Worm (Caenorhabditis elegans) whole organism, mixed stage, embryonic: Measurements from ENCODE around the gene frm-10.
A peak's percentile ranks its signal among the peaks of the same experiment; 100 is the strongest.

ENCODE experiments used
- M03D4.4 ChIP-seq: sonication (generic microtip); optimal IDR thresholded peaks from 2 replicates; lab custom pipeline; 2017; ENCODE audit warnings: mild to moderate bottlenecking, missing genetic modification characterization, missing compliant biosample characterization
- bed-3 ChIP-seq: fragments of 200-800 bp; sonication (Bioruptor generic); optimal IDR thresholded peaks from 3 replicates; lab custom pipeline; 2018; ENCODE audit warnings: mild to moderate bottlenecking, missing genetic modification characterization, moderate library complexity, missing compliant biosample characterization
- blmp-1 ChIP-seq: fragments of 150-350 bp; optimal IDR thresholded peaks from 2 replicates; lab custom pipeline; 2014; ENCODE audit warnings: missing biosample characterization, missing genetic modification characterization
- ceh-39 ChIP-seq: fragments of 150-350 bp; optimal IDR thresholded peaks from 2 replicates; lab custom pipeline; 2014; ENCODE audit warnings: missing biosample characterization, missing genetic modification characterization
- ceh-43 ChIP-seq: fragments of 200-800 bp; sonication (Bioruptor generic); optimal IDR thresholded peaks from 2 replicates; lab custom pipeline; 2018; ENCODE audit warnings: mild to moderate bottlenecking, missing genetic modification characterization, moderate library complexity, missing compliant biosample characterization
- ceh-83 ChIP-seq: fragments of 200-800 bp; sonication (Bioruptor generic); optimal IDR thresholded peaks from 2 replicates; lab custom pipeline; 2018; ENCODE audit warnings: mild to moderate bottlenecking, missing genetic modification characterization, missing compliant biosample characterization
- ces-1 ChIP-seq: fragments of 150-350 bp; optimal IDR thresholded peaks from 2 replicates; lab custom pipeline; 2014; ENCODE audit warnings: missing biosample characterization, missing genetic modification reagents, missing genetic modification characterization
- cnd-1 ChIP-seq: fragments of 200-800 bp; sonication (Bioruptor generic); optimal IDR thresholded peaks from 2 replicates; lab custom pipeline; 2018; ENCODE audit warnings: mild to moderate bottlenecking, missing genetic modification characterization, missing compliant biosample characterization
- drap-1 ChIP-seq: fragments of 200-800 bp; sonication (Bioruptor generic); optimal IDR thresholded peaks from 3 replicates; lab custom pipeline; 2018; ENCODE audit warnings: mild to moderate bottlenecking, missing genetic modification characterization, missing compliant biosample characterization
- elt-1 ChIP-seq: sonication (generic microtip); optimal IDR thresholded peaks from 2 replicates; lab custom pipeline; 2017; ENCODE audit warnings: missing genetic modification characterization, mild to moderate bottlenecking, missing compliant biosample characterization, antibody characterized with exemption, moderate library complexity, borderline replicate concordance; ENCODE audit not compliant: insufficient read depth
- elt-3 ChIP-seq: fragments of 150-350 bp; optimal IDR thresholded peaks from 2 replicates; lab custom pipeline; 2014; ENCODE audit warnings: missing biosample characterization, missing genetic modification characterization
- flh-1 ChIP-seq: fragments of 200-800 bp; sonication (Bioruptor generic); optimal IDR thresholded peaks from 2 replicates; lab custom pipeline; 2018; ENCODE audit warnings: mild to moderate bottlenecking, missing genetic modification characterization, moderate library complexity, missing compliant biosample characterization
- ham-2 ChIP-seq: fragments of 200-800 bp; sonication (Bioruptor generic); optimal IDR thresholded peaks from 2 replicates; lab custom pipeline; 2018; ENCODE audit warnings: mild to moderate bottlenecking, missing genetic modification characterization, missing compliant biosample characterization
- hlh-1 ChIP-seq: fragments of 150-350 bp; optimal IDR thresholded peaks from 2 replicates; lab custom pipeline; 2014; ENCODE audit warnings: missing biosample characterization, missing genetic modification reagents, missing genetic modification characterization
- lin-13 ChIP-seq: fragments of 150-350 bp; optimal IDR thresholded peaks from 2 replicates; lab custom pipeline; 2014; ENCODE audit warnings: missing biosample characterization, missing genetic modification characterization
- lin-32 ChIP-seq: fragments of 200-800 bp; sonication (Bioruptor generic); optimal IDR thresholded peaks from 2 replicates; lab custom pipeline; 2018; ENCODE audit warnings: mild to moderate bottlenecking, missing genetic modification characterization, missing compliant biosample characterization
- lsy-2 ChIP-seq: fragments of 150-350 bp; optimal IDR thresholded peaks from 2 replicates; lab custom pipeline; 2014; ENCODE audit warnings: missing biosample characterization, missing genetic modification characterization
- mab-5 ChIP-seq: fragments of 150-350 bp; optimal IDR thresholded peaks from 2 replicates; lab custom pipeline; 2014; ENCODE audit warnings: missing biosample characterization, missing genetic modification characterization
- mep-1 ChIP-seq: fragments of 150-350 bp; optimal IDR thresholded peaks from 2 replicates; lab custom pipeline; 2017; ENCODE audit warnings: missing biosample characterization, missing genetic modification reagents, missing genetic modification characterization, inconsistent platforms
- mls-2 ChIP-seq: sonication (generic microtip); optimal IDR thresholded peaks from 2 replicates; lab custom pipeline; 2016; ENCODE audit warnings: mild to moderate bottlenecking, missing genetic modification characterization, moderate library complexity, missing compliant biosample characterization
- nhr-12 ChIP-seq: fragments of 150-350 bp; optimal IDR thresholded peaks from 2 replicates; lab custom pipeline; 2014; ENCODE audit warnings: missing biosample characterization, missing genetic modification characterization
- nhr-2 ChIP-seq: fragments of 150-350 bp; optimal IDR thresholded peaks from 2 replicates; lab custom pipeline; 2014; ENCODE audit warnings: missing biosample characterization, missing genetic modification characterization
- nhr-237 ChIP-seq: fragments of 150-350 bp; optimal IDR thresholded peaks from 2 replicates; lab custom pipeline; 2014; ENCODE audit warnings: missing biosample characterization, missing genetic modification characterization
- nhr-28 ChIP-seq: fragments of 150-350 bp; optimal IDR thresholded peaks from 2 replicates; lab custom pipeline; 2014; ENCODE audit warnings: missing biosample characterization, missing genetic modification characterization
- nhr-76 ChIP-seq: sonication (generic microtip); optimal IDR thresholded peaks from 2 replicates; lab custom pipeline; 2017; ENCODE audit warnings: missing biosample characterization, missing genetic modification characterization
- sem-2 ChIP-seq: fragments of 200-800 bp; sonication (Bioruptor generic); optimal IDR thresholded peaks from 2 replicates; lab custom pipeline; 2018; ENCODE audit warnings: mild to moderate bottlenecking, missing genetic modification characterization, missing compliant biosample characterization
- snpc-4 ChIP-seq: fragments of 150-350 bp; optimal IDR thresholded peaks from 2 replicates; lab custom pipeline; 2014; ENCODE audit warnings: missing biosample characterization, missing genetic modification characterization
- sptf-1 ChIP-seq: sonication (generic microtip); optimal IDR thresholded peaks from 2 replicates; lab custom pipeline; 2017; ENCODE audit warnings: mild to moderate bottlenecking, missing genetic modification characterization, moderate library complexity, missing compliant biosample characterization
- unc-120 ChIP-seq: sonication (generic microtip); optimal IDR thresholded peaks from 2 replicates; lab custom pipeline; 2017; ENCODE audit warnings: missing genetic modification characterization, missing compliant biosample characterization; ENCODE audit not compliant: poor library complexity, severe bottlenecking
- unc-39 ChIP-seq: fragments of 150-350 bp; optimal IDR thresholded peaks from 2 replicates; lab custom pipeline; 2014; ENCODE audit warnings: missing biosample characterization, missing genetic modification characterization
- zip-8 ChIP-seq: fragments of 150-350 bp; optimal IDR thresholded peaks from 2 replicates; lab custom pipeline; 2014; ENCODE audit warnings: missing biosample characterization, missing genetic modification characterization
- ztf-11 ChIP-seq: fragments of 150-350 bp; optimal IDR thresholded peaks from 2 replicates; lab custom pipeline; 2014; ENCODE audit warnings: missing biosample characterization, missing genetic modification characterization

frm-10 gene

DNA sequence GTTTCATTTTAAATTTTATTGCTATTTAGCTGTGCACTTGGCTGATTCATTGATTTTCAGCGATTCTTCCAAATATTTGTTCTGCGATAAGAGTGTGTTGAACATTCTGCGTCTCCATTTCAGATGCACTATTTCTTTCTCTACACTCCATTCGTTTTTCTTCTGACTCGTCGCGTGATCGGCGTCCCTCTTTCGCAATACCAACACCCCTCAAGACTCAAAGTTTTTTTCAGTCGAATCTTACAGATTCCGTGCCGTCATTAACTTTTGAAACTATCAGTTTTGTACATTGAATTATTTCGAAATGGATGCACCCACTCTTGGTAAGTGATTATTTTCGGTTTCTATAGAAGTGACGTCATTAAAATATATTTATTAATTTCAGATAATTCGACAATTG is at the start of gene frm-10:
TSS of gene frm-10 (plus strand) at position 234 of the 400 bp plus-strand sequence.
- peak; percentile 56 for TF ChIP-seq elt-3 (tag; lab: Kevin White, UChicago)
- TF ChIP-seq nhr-237, result peak; percentile 49
- no peak for TF ChIP-seq zip-8
- no peak for TF ChIP-seq ceh-43 (GFP tag; lab: Kevin White, UChicago)
- TF ChIP-seq mep-1 (tag; lab: Kevin White, UChicago), result peak; percentile 4
- no peak for TF ChIP-seq drap-1
- no peak for TF ChIP-seq sem-2 (GFP tag; lab: Kevin White, UChicago)
- TF ChIP-seq bed-3, result no peak
- TF ChIP-seq nhr-12 (tag; lab: Kevin White, UChicago), result no peak
- TF ChIP-seq ceh-39 (tag; lab: Kevin White, UChicago), result no peak
- TF ChIP-seq, all 35 proteins: peak for 3

DNA sequence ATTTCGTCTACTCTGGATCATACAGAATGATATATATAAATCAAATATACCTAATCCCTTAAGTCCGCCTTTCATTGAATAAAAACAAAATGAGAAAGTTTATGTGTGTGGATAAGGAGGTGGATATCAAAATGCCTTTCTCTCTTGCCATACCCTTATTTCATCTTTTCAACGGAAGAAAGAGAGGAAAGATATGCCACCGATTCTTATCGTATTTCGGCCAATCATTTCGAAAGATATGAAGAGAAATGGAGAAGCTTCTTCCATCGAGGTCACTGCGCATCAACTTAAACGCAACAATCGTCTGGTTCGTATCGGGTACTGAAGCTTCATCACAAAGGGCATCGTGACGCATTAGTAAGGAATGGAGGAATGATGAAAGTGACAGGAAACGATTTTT is 49.7 kb upstream of the frm-10 start:
- TF ChIP-seq bed-3 (no peak), unc-120 (tag; lab: Kevin White, UChicago) (no peak), M03D4.4 (tag; lab: Kevin White, UChicago) (no peak), lin-13 (tag; lab: Kevin White, UChicago) (no peak), ceh-43 (GFP tag; lab: Kevin White, UChicago) (no peak), nhr-76 (tag; lab: Kevin White, UChicago) (no peak), elt-3 (tag; lab: Kevin White, UChicago) (peak; percentile 46), nhr-237 (no peak), hlh-1 (tag; lab: Kevin White, UChicago) (no peak), mep-1 (tag; lab: Kevin White, UChicago) (no peak), ztf-11 (tag; lab: Kevin White, UChicago) (no peak), cnd-1 (tag; lab: Kevin White, UChicago) (no peak), nhr-12 (tag; lab: Kevin White, UChicago) (no peak), elt-1 (tag; lab: Kevin White, UChicago) (peak; percentile 82), lsy-2 (tag; lab: Kevin White, UChicago) (no peak), blmp-1 (peak; percentile 57), sptf-1 (no peak), sem-2 (GFP tag; lab: Kevin White, UChicago) (no peak), snpc-4 (tag; lab: Kevin White, UChicago) (no peak), ham-2 (no peak), drap-1 (no peak), ces-1 (no peak), ceh-39 (tag; lab: Kevin White, UChicago) (no peak)

DNA sequence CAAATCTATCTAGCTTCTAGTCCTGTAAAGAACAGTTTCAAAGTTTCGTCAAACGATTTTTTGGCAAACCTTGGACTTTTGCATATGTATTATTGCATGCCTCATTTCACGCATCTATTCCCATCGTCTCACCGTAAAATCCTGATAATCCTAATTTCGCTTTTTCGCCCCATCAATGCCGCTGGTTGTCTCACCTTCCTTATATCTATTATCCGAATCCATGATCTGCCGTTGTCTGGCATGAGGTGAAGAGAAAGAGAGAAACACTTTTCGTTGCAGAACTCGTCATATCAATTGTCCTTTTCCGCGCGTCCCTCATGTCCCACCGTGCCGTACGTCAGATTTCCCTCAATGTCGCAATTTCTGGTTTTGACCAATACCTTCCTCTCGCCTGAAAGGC is 48.4 kb upstream of the frm-10 start, which contains the start of gene cut-2:
TSS of gene cut-2 (plus strand) at position 365 of the 400 bp plus-strand sequence.
- no peak for TF ChIP-seq snpc-4 (tag; lab: Kevin White, UChicago)
- no peak for TF ChIP-seq lsy-2 (tag; lab: Kevin White, UChicago)
- peak; percentile 41 for TF ChIP-seq blmp-1
- no peak for TF ChIP-seq nhr-28 (tag; lab: Kevin White, UChicago)
- TF ChIP-seq mab-5 (tag; lab: Kevin White, UChicago), result no peak
- TF ChIP-seq elt-1 (tag; lab: Kevin White, UChicago), result peak; percentile 71
- TF ChIP-seq unc-39 (tag; lab: Kevin White, UChicago), result no peak
- no peak for TF ChIP-seq nhr-2 (tag; lab: Kevin White, UChicago)
- TF ChIP-seq, all 35 proteins: peak for 2

DNA sequence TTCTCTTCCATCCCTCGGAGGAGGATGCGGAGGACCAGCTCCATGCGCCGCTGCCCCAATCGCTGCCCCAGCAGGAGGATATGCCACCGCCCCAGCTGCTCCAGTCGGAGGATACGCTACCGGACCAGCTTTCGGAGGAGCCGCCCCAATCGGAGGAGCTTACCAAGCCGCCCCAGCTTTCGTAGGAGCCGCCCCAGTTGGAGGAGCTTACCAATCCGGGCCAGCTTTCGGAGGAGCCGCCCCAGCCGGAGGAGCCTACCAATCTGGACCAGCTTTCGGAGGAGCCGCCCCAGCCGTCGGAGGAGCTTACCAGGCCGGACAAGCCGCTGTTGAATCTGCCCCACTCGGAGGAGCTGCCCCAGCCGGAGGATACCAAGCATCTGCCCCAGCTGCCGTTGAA is 47.5 kb upstream of the frm-10 start:
- TF ChIP-seq ceh-83 (GFP tag; lab: Kevin White, UChicago) (peak; percentile 31), flh-1 (GFP tag; lab: Kevin White, UChicago) (no peak), ceh-43 (GFP tag; lab: Kevin White, UChicago) (peak; percentile 6)
- TF ChIP-seq, all 35 proteins: peak for 2

DNA sequence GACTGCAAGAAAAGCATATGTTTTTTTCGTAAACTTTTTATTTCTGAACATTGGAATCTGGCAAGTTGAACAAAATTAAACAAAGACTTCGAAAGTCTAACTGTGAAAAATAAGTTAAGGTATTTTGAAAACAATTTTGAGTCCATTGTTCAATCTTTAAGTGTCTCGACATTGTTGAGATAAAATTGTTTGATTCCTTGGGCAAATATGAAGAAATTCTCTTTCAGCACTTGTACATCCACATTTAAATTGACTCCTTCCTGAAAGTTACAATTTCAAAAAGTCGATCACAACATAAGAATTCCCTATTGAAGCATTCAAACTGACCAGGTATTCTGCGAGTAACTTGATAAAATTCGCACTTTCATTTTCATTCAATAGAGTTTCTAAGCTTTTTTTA is 46.9 kb upstream of the frm-10 start:
- TF ChIP-seq mls-2 (tag; lab: Kevin White, UChicago) (no peak), zip-8 (no peak), unc-39 (tag; lab: Kevin White, UChicago) (no peak), lin-32 (GFP tag; lab: Kevin White, UChicago) (no peak), nhr-12 (tag; lab: Kevin White, UChicago) (no peak)
